Fruit fly (Drosophila melanogaster) whole organism: ENCODE results near the gene Chd3.
"Not testable (repeated sequence)": the region's sequence is repeated elsewhere in the genome, so short reads cannot be mapped to it uniquely, and the experiment has no call there.

Source experiments
- CG8478 ChIP-seq: fragments of >200 bp; optimal IDR thresholded peaks from 2 replicates; lab custom pipeline; 2018; ENCODE audit warnings: inconsistent platforms
- Dll ChIP-seq: fragments of >200 bp; optimal IDR thresholded peaks from 2 replicates; lab custom pipeline; 2017
- EcR ChIP-seq, 2 experiments: fragments of >200 bp; optimal IDR thresholded peaks; 2 replicates each; lab custom pipeline; 2017; ENCODE audit warnings: missing biosample characterization in 2 of 2, missing genetic modification characterization in 2 of 2, missing genetic modification reagents in 2 of 2
- pan ChIP-seq: fragments of >200 bp; optimal IDR thresholded peaks from 2 replicates; lab custom pipeline; 2017
- psq ChIP-seq: fragments of >200 bp; optimal IDR thresholded peaks from 2 replicates; lab custom pipeline; 2017
- usp ChIP-seq: fragments of >200 bp; optimal IDR thresholded peaks from 2 replicates; lab custom pipeline; 2017; ENCODE audit warnings: missing biosample characterization, missing genetic modification characterization, mixed read lengths

dm6 chr3L:19487260-19487659 lies 40.3 kb downstream of the Chd3 start, which contains the start of gene CG32212:
- not testable (repeated sequence) for TF ChIP-seq CG8478 (lab: Kevin White, UChicago); usp (GFP tag; lab: Kevin White, UChicago); psq (lab: Kevin White, UChicago); EcR (GFP tag; optimal IDR thresholded peaks at IDR 0.05; lab: Kevin White, UChicago); pan (lab: Kevin White, UChicago); Dll (lab: Kevin White, UChicago)
